Worm (Caenorhabditis elegans) whole organism, young adult: ENCODE results near the gene nspg-14.

Source experiments
- B0261.1 ChIP-seq: sonication (generic microtip); optimal IDR thresholded peaks from 2 replicates; lab custom pipeline; 2016; ENCODE audit warnings: mild to moderate bottlenecking, missing genetic modification characterization, moderate library complexity, missing compliant biosample characterization
- F22D6.2 ChIP-seq: sonication (generic microtip); optimal IDR thresholded peaks from 2 replicates; lab custom pipeline; 2016; ENCODE audit warnings: mild to moderate bottlenecking, missing genetic modification characterization, missing compliant biosample characterization
- ceh-100 ChIP-seq: fragments of 200-800 bp; sonication (Bioruptor generic); IDR thresholded peaks from 2 replicates; pipeline ENCODE4 v1.3.6; 2022; ENCODE audit warnings: missing genetic modification reagents, missing genetic modification characterization, missing compliant biosample characterization
- chd-7 ChIP-seq: sonication (generic microtip); optimal IDR thresholded peaks from 2 replicates; lab custom pipeline; 2016; ENCODE audit warnings: mild to moderate bottlenecking, missing genetic modification characterization, moderate library complexity, missing compliant biosample characterization
- nhr-179 ChIP-seq: sonication (generic microtip); optimal IDR thresholded peaks from 2 replicates; lab custom pipeline; 2016; ENCODE audit warnings: mild to moderate bottlenecking, missing genetic modification characterization, missing compliant biosample characterization
- sea-2 ChIP-seq: fragments of 200-800 bp; sonication (Bioruptor generic); IDR thresholded peaks from 2 replicates; pipeline ENCODE4 v1.3.6; 2022; ENCODE audit warnings: missing genetic modification characterization, missing compliant biosample characterization

ce11 chrX:5238246-5238645 is 14.6 kb upstream of the nspg-14 start:
- TF ChIP-seq chd-7 (no peak), sea-2 (GFP tag; lab: Robert Waterston, UW) (no peak), B0261.1 (no peak), ceh-100 (no peak), F22D6.2 (tag; lab: Kevin White, UChicago) (no peak), nhr-179 (no peak)
